Fruit fly (Drosophila melanogaster) whole organism, wandering third instar larva: ENCODE measurements around the gene shv.
A peak's percentile ranks its signal among the peaks of the same experiment; 100 is the strongest.

ENCODE experiments used
- Abd-B ChIP-seq: fragments of >200 bp; optimal IDR thresholded peaks from 2 replicates; lab custom pipeline; 2017; ENCODE audit warnings: missing biosample characterization, missing genetic modification characterization
- CG32264 ChIP-seq: fragments of 200-800 bp; sonication (Bioruptor generic); optimal IDR thresholded peaks from 2 replicates; lab custom pipeline; 2016; ENCODE audit warnings: missing biosample characterization, missing genetic modification characterization
- CG9705 ChIP-seq: fragments of 200-800 bp; sonication (Bioruptor generic); optimal IDR thresholded peaks from 2 replicates; lab custom pipeline; 2018; ENCODE audit warnings: missing biosample characterization, mild to moderate bottlenecking, missing genetic modification characterization
- CrebA ChIP-seq: fragments of 200-800 bp; sonication (Bioruptor generic); optimal IDR thresholded peaks from 2 replicates; lab custom pipeline; 2016; ENCODE audit warnings: missing biosample characterization, mild to moderate bottlenecking, missing genetic modification characterization, borderline replicate concordance
- Dfd ChIP-seq: fragments of >200 bp; optimal IDR thresholded peaks from 2 replicates; lab custom pipeline; 2017; ENCODE audit warnings: missing biosample characterization, missing genetic modification characterization
- Dif ChIP-seq: fragments of 200-275, 200-300 bp; sonication (Bioruptor generic); optimal IDR thresholded peaks from 2 replicates; lab custom pipeline; 2018; ENCODE audit warnings: missing biosample characterization, missing genetic modification characterization; ENCODE audit not compliant: partially characterized antibody
- GATAd ChIP-seq: sonication (Bioruptor generic); optimal IDR thresholded peaks from 2 replicates; lab custom pipeline; 2016; ENCODE audit warnings: missing biosample characterization, missing genetic modification characterization
- HLH106 ChIP-seq: fragments of 200-800 bp; optimal IDR thresholded peaks from 3 replicates; lab custom pipeline; 2019; ENCODE audit warnings: missing biosample characterization, mild to moderate bottlenecking, missing genetic modification characterization, moderate library complexity
- Hnf4 ChIP-seq: fragments of 200-800 bp; sonication (Bioruptor generic); optimal IDR thresholded peaks from 2 replicates; lab custom pipeline; 2016; ENCODE audit warnings: missing biosample characterization, mild to moderate bottlenecking, missing genetic modification characterization
- Hr78 ChIP-seq: fragments of >200 bp; optimal IDR thresholded peaks from 2 replicates; lab custom pipeline; 2017; ENCODE audit warnings: missing biosample characterization, missing genetic modification characterization
- Hr83 ChIP-seq: fragments of 200-300 bp; sonication (Bioruptor generic); optimal IDR thresholded peaks from 2 replicates; lab custom pipeline; 2016; ENCODE audit warnings: missing biosample characterization, mild to moderate bottlenecking, missing genetic modification characterization, moderate library complexity; ENCODE audit not compliant: poor library complexity, severe bottlenecking
- Jra ChIP-seq: sonication (Bioruptor generic); optimal IDR thresholded peaks from 2 replicates; lab custom pipeline; 2016; ENCODE audit warnings: missing biosample characterization, missing genetic modification characterization
- Mio ChIP-seq: sonication (Bioruptor generic); optimal IDR thresholded peaks from 2 replicates; lab custom pipeline; 2016; ENCODE audit warnings: missing biosample characterization, missing genetic modification characterization
- Myc ChIP-seq: fragments of >200 bp; optimal IDR thresholded peaks from 2 replicates; lab custom pipeline; 2017
- N ChIP-seq: fragments of >200 bp; optimal IDR thresholded peaks from 2 replicates; lab custom pipeline; 2018; ENCODE audit warnings: missing biosample characterization, missing external identifiers, missing genetic modification characterization
- OdsH ChIP-seq: fragments of 200-800 bp; sonication (Bioruptor generic); optimal IDR thresholded peaks from 2 replicates; lab custom pipeline; 2016; ENCODE audit warnings: missing biosample characterization, mild to moderate bottlenecking, missing genetic modification characterization
- Rel ChIP-seq, 2 experiments: fragments of 200-800 bp; sonication (Bioruptor generic) in 1 of 2; optimal IDR thresholded peaks; 2 replicates in 1 of 2; 3 replicates in 1 of 2; lab custom pipeline; 2016 to 2019; ENCODE audit warnings: mild to moderate bottlenecking in 2 of 2, missing biosample characterization in 2 of 2, missing genetic modification characterization in 2 of 2, moderate library complexity in 1 of 2
- Sp1 ChIP-seq: fragments of 200-800 bp; sonication (Bioruptor generic); optimal IDR thresholded peaks from 3 replicates; lab custom pipeline; 2019; ENCODE audit warnings: missing biosample characterization, mild to moderate bottlenecking, missing genetic modification characterization, moderate library complexity
- Vsx2 ChIP-seq: fragments of 200-300, 225-300 bp; sonication (Bioruptor generic); optimal IDR thresholded peaks from 2 replicates; lab custom pipeline; 2018; ENCODE audit warnings: missing biosample characterization, missing genetic modification characterization; ENCODE audit not compliant: partially characterized antibody
- br ChIP-seq: fragments of 200-800 bp; sonication (Bioruptor generic); optimal IDR thresholded peaks from 2 replicates; lab custom pipeline; 2016; ENCODE audit warnings: missing biosample characterization, missing genetic modification characterization
- brk ChIP-seq: fragments of 200-800 bp; sonication (Bioruptor generic); optimal IDR thresholded peaks from 2 replicates; lab custom pipeline; 2016; ENCODE audit warnings: missing biosample characterization, mild to moderate bottlenecking, missing genetic modification characterization
- dl ChIP-seq, 2 experiments: fragments of 175-275, 200-275 bp in 1 of 2; fragments of 200-275 bp in 1 of 2; sonication (Bioruptor generic); optimal IDR thresholded peaks; lab custom pipeline; 2018; ENCODE audit warnings: mild to moderate bottlenecking in 2 of 2, missing biosample characterization in 2 of 2, missing genetic modification characterization in 2 of 2, moderate library complexity in 2 of 2; ENCODE audit not compliant: partially characterized antibody in 2 of 2, insufficient read depth in 1 of 2
- dmrt93B ChIP-seq: fragments of 200-800 bp; sonication (Bioruptor generic); optimal IDR thresholded peaks from 2 replicates; lab custom pipeline; 2018; ENCODE audit warnings: missing biosample characterization, mild to moderate bottlenecking, missing genetic modification characterization
- dsf ChIP-seq: sonication (Bioruptor generic); optimal IDR thresholded peaks from 2 replicates; lab custom pipeline; 2016; ENCODE audit warnings: missing biosample characterization, missing genetic modification characterization, borderline replicate concordance
- ey ChIP-seq: fragments of 200-800 bp; sonication (Bioruptor generic); optimal IDR thresholded peaks from 2 replicates; lab custom pipeline; 2016; ENCODE audit warnings: missing biosample characterization, missing genetic modification characterization
- foxo ChIP-seq, 2 experiments: fragments of 200-800 bp; sonication (Bioruptor generic); optimal IDR thresholded peaks; 2 replicates in 1 of 2; 3 replicates in 1 of 2; lab custom pipeline; 2016 to 2017; ENCODE audit warnings: missing biosample characterization in 2 of 2, missing genetic modification characterization in 2 of 2
- fru ChIP-seq: fragments of 200-800 bp; sonication (Bioruptor generic); optimal IDR thresholded peaks from 3 replicates; lab custom pipeline; 2016; ENCODE audit warnings: missing biosample characterization, mild to moderate bottlenecking, missing genetic modification characterization
- h ChIP-seq: fragments of 200-800 bp; sonication (Bioruptor generic); optimal IDR thresholded peaks from 3 replicates; lab custom pipeline; 2016; ENCODE audit warnings: missing biosample characterization, mild to moderate bottlenecking, missing genetic modification characterization
- jim ChIP-seq: fragments of 175-275, 200-325 bp; sonication (Bioruptor generic); optimal IDR thresholded peaks from 2 replicates; lab custom pipeline; 2016; ENCODE audit warnings: missing biosample characterization, mild to moderate bottlenecking, missing genetic modification characterization
- lola ChIP-seq: fragments of >200 bp; optimal IDR thresholded peaks from 2 replicates; lab custom pipeline; 2017; ENCODE audit warnings: missing biosample characterization, missing genetic modification characterization
- pan ChIP-seq: fragments of >200 bp; optimal IDR thresholded peaks from 2 replicates; lab custom pipeline; 2017
- psq ChIP-seq: fragments of 200-800 bp; sonication (Bioruptor generic); optimal IDR thresholded peaks from 3 replicates; lab custom pipeline; 2017; ENCODE audit warnings: missing biosample characterization, mild to moderate bottlenecking, missing genetic modification characterization, moderate library complexity
- rgr ChIP-seq: fragments of 200-800 bp; sonication (Bioruptor generic); optimal IDR thresholded peaks from 3 replicates; lab custom pipeline; 2016; ENCODE audit warnings: missing biosample characterization, mild to moderate bottlenecking, missing genetic modification characterization
- sage ChIP-seq: fragments of 200-800 bp; sonication (Bioruptor generic); optimal IDR thresholded peaks from 2 replicates; lab custom pipeline; 2016; ENCODE audit warnings: missing biosample characterization, mild to moderate bottlenecking, missing genetic modification characterization
- sv ChIP-seq: fragments of 200-800 bp; sonication (Bioruptor generic); optimal IDR thresholded peaks from 3 replicates; lab custom pipeline; 2016; ENCODE audit warnings: missing biosample characterization, missing genetic modification characterization
- tai ChIP-seq: sonication (Bioruptor generic); optimal IDR thresholded peaks from 2 replicates; lab custom pipeline; 2016; ENCODE audit warnings: missing biosample characterization, missing genetic modification characterization
- usp ChIP-seq: fragments of >200 bp; optimal IDR thresholded peaks from 2 replicates; lab custom pipeline; 2017; ENCODE audit warnings: missing biosample characterization, missing genetic modification characterization
- woc ChIP-seq: sonication (Bioruptor generic); optimal IDR thresholded peaks from 2 replicates; lab custom pipeline; 2016; ENCODE audit warnings: missing biosample characterization, mild to moderate bottlenecking, missing genetic modification characterization

Gene shv

DNA sequence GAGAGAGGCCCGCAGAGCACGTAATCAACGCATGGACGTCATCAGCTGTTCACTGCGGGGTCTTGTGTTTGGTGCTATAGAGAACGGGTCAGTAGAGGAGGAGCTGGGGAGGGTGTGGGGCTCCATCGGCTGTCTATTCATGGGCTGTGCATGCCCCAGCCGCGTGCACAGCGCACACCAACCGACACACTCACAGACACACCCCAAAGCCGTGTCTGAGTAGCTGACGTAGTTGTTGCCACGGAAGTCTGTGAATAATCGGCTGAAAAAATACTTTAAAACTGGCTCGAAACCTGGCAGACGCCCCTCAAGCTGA, 27.2 kb downstream of the shv start:
- peak in 1 of 2 experiments; percentile 35 for TF ChIP-seq dl (GFP tag; optimal IDR thresholded peaks at IDR 0.05; lab: Kevin White, UChicago; ENCODE audit: insufficient read depth in 1 of 2, partially characterized antibody in 2 of 2)
- no peak for TF ChIP-seq usp (GFP tag; lab: Kevin White, UChicago)
- peak; percentile 43 for TF ChIP-seq Dif

DNA sequence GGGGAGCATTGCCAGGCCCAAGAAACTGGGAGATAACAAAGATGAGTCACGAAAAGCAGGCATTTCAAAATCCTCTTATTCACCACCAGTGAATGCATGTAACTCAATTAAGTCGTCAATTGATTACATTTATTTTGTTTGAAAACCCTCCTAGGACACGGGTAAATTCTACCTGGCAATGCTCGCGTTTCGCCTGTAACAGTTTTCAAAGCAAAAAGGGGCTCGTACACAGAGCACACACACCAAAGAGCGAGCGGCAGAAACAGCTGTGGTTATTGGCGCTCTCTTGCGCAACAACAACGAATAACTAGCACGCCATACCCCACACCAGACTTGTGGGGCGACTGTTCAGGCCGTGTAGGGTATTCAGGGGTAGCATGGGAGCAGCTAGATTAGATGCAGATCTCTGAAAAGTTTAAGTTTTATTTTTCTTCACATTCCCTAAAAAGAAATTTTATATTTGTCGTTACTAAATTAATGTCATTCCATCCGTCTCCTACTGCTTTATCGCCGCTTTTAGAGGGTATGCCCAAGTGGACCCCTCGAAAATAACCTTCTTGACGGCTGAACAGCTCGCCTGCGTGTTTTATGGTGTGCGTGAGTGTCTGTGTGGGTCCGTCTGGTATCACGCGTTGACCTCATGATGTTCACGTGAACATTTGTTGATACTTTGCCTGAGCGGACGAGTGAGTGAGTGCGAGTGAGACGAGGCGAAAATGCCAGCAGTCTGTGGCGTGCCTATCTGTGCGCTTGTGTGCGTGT, 27.9 kb downstream of the shv start:
- TF ChIP-seq GATAd = peak; percentile 98
- peak; percentile 100 for TF ChIP-seq h (GFP tag; lab: Kevin White, UChicago)
- TF ChIP-seq Jra (GFP tag; lab: Kevin White, UChicago) = peak; percentile 100
- TF ChIP-seq HLH106 (tag; lab: Kevin White, UChicago) = peak; percentile 100
- TF ChIP-seq CG9705 (GFP tag; lab: Kevin White, UChicago) = peak; percentile 99
- peak; percentile 100 for TF ChIP-seq tai
- peak; percentile 99 for TF ChIP-seq sage
- peak; percentile 100 for TF ChIP-seq Hnf4 (GFP tag; lab: Kevin White, UChicago)
- TF ChIP-seq dsf (GFP tag; lab: Kevin White, UChicago) = peak; percentile 99
- TF ChIP-seq Myc (lab: Kevin White, UChicago) = no peak
- TF ChIP-seq N (GFP tag; lab: Kevin White, UChicago) = no peak
- peak; percentile 100 for TF ChIP-seq sv (GFP tag; lab: Kevin White, UChicago)
- TF ChIP-seq Dfd = peak; percentile 99
- peak; percentile 94 for TF ChIP-seq Hr83
- peak; percentile 100 for TF ChIP-seq fru (GFP tag; lab: Kevin White, UChicago)
- peak; percentile 49 for TF ChIP-seq Dif
- TF ChIP-seq psq (GFP tag; lab: Kevin White, UChicago) = peak; percentile 100
- peak; percentile 99 for TF ChIP-seq CrebA
- TF ChIP-seq Abd-B = no peak
- peak; percentile 98 for TF ChIP-seq Mio (GFP tag; lab: Kevin White, UChicago)
- peak; percentile 89 for TF ChIP-seq jim (GFP tag; lab: Kevin White, UChicago)
- TF ChIP-seq woc (GFP tag; lab: Kevin White, UChicago) = peak; percentile 100
- peak; percentile 100 for TF ChIP-seq rgr (GFP tag; lab: Kevin White, UChicago)
- peak; percentile 99 for TF ChIP-seq brk (GFP tag; lab: Kevin White, UChicago)
- TF ChIP-seq dmrt93B = peak; percentile 100
- peak; percentile 100 for TF ChIP-seq CG32264 (GFP tag; lab: Kevin White, UChicago)
- peak; percentile 100 for TF ChIP-seq Rel (GFP tag; optimal IDR thresholded peaks at IDR 0.05; lab: Kevin White, UChicago)
- TF ChIP-seq Rel (tag; optimal IDR thresholded peaks at IDR 0.05; lab: Kevin White, UChicago) = peak; percentile 93
- peak; percentile 100 for TF ChIP-seq Sp1
- no peak for TF ChIP-seq Vsx2 (GFP tag; lab: Kevin White, UChicago)
- TF ChIP-seq pan (lab: Kevin White, UChicago) = peak; percentile 94
- peak in 1 of 2 experiments; percentile 69 for TF ChIP-seq dl (GFP tag; optimal IDR thresholded peaks at IDR 0.05; lab: Kevin White, UChicago; ENCODE audit: insufficient read depth in 1 of 2, partially characterized antibody in 2 of 2)
- TF ChIP-seq foxo (GFP tag; optimal IDR thresholded peaks at IDR 0.05; lab: Kevin White, UChicago) = peak; percentile 100
- peak; percentile 100 for TF ChIP-seq OdsH (GFP tag; lab: Kevin White, UChicago)
- TF ChIP-seq lola = peak; percentile 41
- TF ChIP-seq ey (GFP tag; lab: Kevin White, UChicago) = peak; percentile 100
- TF ChIP-seq Hr78 = no peak
- TF ChIP-seq usp (GFP tag; lab: Kevin White, UChicago) = peak; percentile 31
- peak; percentile 100 for TF ChIP-seq br (GFP tag; lab: Kevin White, UChicago)

DNA sequence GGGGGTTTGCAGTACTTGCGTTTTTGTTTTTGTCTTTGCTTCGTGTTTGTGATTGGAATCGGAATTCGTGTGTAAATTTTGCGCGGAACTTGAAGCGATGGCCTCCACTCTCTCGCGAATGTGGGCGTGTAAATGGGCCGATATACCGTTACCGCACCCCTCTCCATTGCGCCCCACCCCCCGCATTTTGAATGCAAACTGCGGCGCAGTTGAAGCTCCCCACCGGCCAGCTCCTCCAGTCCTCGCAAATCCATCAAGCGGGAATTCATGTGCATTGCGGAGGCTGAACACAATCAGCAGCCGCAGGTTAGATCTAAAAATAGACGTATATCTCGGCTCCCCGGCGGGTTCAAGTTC, 28.5 kb downstream of the shv start:
- TF ChIP-seq sage (no peak), Sp1 (no peak), dsf (GFP tag; lab: Kevin White, UChicago) (no peak), h (GFP tag; lab: Kevin White, UChicago) (no peak), Hr83 (peak; percentile 47), lola (no peak), usp (GFP tag; lab: Kevin White, UChicago) (no peak), tai (no peak), Rel (GFP tag; optimal IDR thresholded peaks at IDR 0.05; lab: Kevin White, UChicago) (no peak), Rel (tag; optimal IDR thresholded peaks at IDR 0.05; lab: Kevin White, UChicago) (peak; percentile 52), HLH106 (tag; lab: Kevin White, UChicago) (no peak)
